Fruit fly (Drosophila melanogaster) whole organism, embryonic: ENCODE results near the gene Sgsh.

Experiments used
- CG7963 ChIP-seq: fragments of 200-800 bp; sonication (Bioruptor generic); IDR thresholded peaks from 3 replicates; pipeline ENCODE4 v1.3.6; 2022; ENCODE audit warnings: missing biosample characterization, missing genetic modification characterization; ENCODE audit not compliant: partially characterized antibody
- Hand ChIP-seq: fragments of 200-800 bp; sonication (Bioruptor generic); optimal IDR thresholded peaks from 2 replicates; lab custom pipeline; 2017; ENCODE audit warnings: mild to moderate bottlenecking, missing biosample characterization, missing genetic modification reagents, missing genetic modification characterization
- HmgD ChIP-seq: fragments of 200-800 bp; sonication (Bioruptor generic); optimal IDR thresholded peaks from 3 replicates; lab custom pipeline; 2016; ENCODE audit warnings: missing biosample characterization, missing genetic modification characterization
- Pdp1 ChIP-seq, 2 experiments: fragments of 200-800 bp; sonication (Bioruptor generic); optimal IDR thresholded peaks; 3 replicates each; lab custom pipeline; 2016; ENCODE audit warnings: missing biosample characterization in 2 of 2, missing genetic modification characterization in 2 of 2, mild to moderate bottlenecking in 1 of 2, moderate library complexity in 1 of 2
- Poxn ChIP-seq: fragments of 200-800 bp; sonication (Bioruptor generic); IDR thresholded peaks from 2 replicates; pipeline ENCODE4 v1.3.6; 2022; ENCODE audit warnings: missing biosample characterization, missing genetic modification characterization
- da ChIP-seq: fragments of 200-800 bp; sonication (Bioruptor generic); optimal IDR thresholded peaks from 2 replicates; lab custom pipeline; 2016; ENCODE audit warnings: missing biosample characterization, missing genetic modification characterization
- eve ChIP-seq, 2 experiments: fragments of >200 bp; optimal IDR thresholded peaks; 2 replicates each; lab custom pipeline; 2017; ENCODE audit warnings: missing biosample characterization in 2 of 2, missing genetic modification characterization in 2 of 2
- org-1 ChIP-seq: fragments of 200-800 bp; sonication (Bioruptor generic); optimal IDR thresholded peaks from 2 replicates; lab custom pipeline; 2017; ENCODE audit warnings: missing biosample characterization, missing genetic modification characterization
- rib ChIP-seq: fragments of 200-800 bp; sonication (Bioruptor generic); IDR thresholded peaks from 2 replicates; pipeline ENCODE4 v1.3.6; 2022; ENCODE audit warnings: missing biosample characterization, missing genetic modification characterization

DNA sequence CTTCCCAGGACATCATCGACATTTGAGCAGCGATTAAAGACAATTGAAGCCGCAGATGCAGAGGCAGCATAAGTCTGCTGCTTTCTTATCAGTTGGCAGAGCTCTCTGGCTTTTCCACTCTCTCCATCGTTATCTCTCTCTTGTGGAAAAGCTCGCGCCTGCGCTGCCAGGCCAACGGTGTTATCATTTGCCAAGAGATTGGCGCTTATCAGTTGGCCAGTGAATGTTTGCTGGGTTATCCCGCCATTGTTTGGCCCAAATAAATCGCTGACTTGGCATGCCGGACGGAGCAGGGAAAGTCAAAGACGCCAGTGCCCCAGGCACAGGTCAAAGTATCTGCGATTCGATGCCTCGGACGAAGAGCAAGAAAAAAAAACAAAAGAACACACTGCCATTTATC, 36.4 kb upstream of the Sgsh start:
- no peak for TF ChIP-seq HmgD (GFP tag; lab: Kevin White, UChicago)
- no peak for TF ChIP-seq Pdp1 (GFP tag; optimal IDR thresholded peaks at IDR 0.05; lab: Kevin White, UChicago)
- no peak for TF ChIP-seq CG7963 (GFP tag; lab: Robert Waterston, UW)
- no peak for TF ChIP-seq eve (GFP tag; optimal IDR thresholded peaks at IDR 0.05; lab: Kevin White, UChicago)
- TF ChIP-seq org-1 (GFP tag; lab: Kevin White, UChicago), result no peak
- no peak for TF ChIP-seq Hand (GFP tag; lab: Kevin White, UChicago)
- TF ChIP-seq da (GFP tag; lab: Kevin White, UChicago), result no peak
- no peak for TF ChIP-seq Poxn
- no peak for TF ChIP-seq rib (GFP tag; lab: Robert Waterston, UW)
